Worm (Caenorhabditis elegans) whole organism, early embryonic: Measurements from ENCODE around the gene wapl-1.

Source experiments
- B0310.2 ChIP-seq: sonication (generic microtip); optimal IDR thresholded peaks from 2 replicates; lab custom pipeline; 2016; ENCODE audit warnings: mild to moderate bottlenecking, missing genetic modification characterization, missing compliant biosample characterization
- ama-1 ChIP-seq: fragments of 150-350 bp; optimal IDR thresholded peaks from 2 replicates; lab custom pipeline; 2014
- ceh-13 ChIP-seq: fragments of 200-800 bp; sonication (Bioruptor generic); optimal IDR thresholded peaks from 2 replicates; lab custom pipeline; 2018; ENCODE audit warnings: mild to moderate bottlenecking, missing genetic modification characterization, missing compliant biosample characterization
- ets-7 ChIP-seq: sonication (generic microtip); optimal IDR thresholded peaks from 2 replicates; lab custom pipeline; 2016; ENCODE audit warnings: missing genotype, missing genetic modification characterization, missing compliant biosample characterization
- flt-1 ChIP-seq: fragments of 200-800 bp; sonication (Bioruptor generic); IDR thresholded peaks from 2 replicates; pipeline ENCODE4 v1.3.6; 2022; ENCODE audit warnings: missing genetic modification characterization, missing compliant biosample characterization
- hmbx-1 ChIP-seq: sonication (generic microtip); optimal IDR thresholded peaks from 2 replicates; lab custom pipeline; 2016; ENCODE audit warnings: mild to moderate bottlenecking, missing genetic modification characterization, missing compliant biosample characterization
- hnd-1 ChIP-seq: sonication (generic microtip); optimal IDR thresholded peaks from 2 replicates; lab custom pipeline; 2016; ENCODE audit warnings: missing genetic modification characterization, missing compliant biosample characterization
- scrt-1 ChIP-seq: fragments of 200-800 bp; sonication (Bioruptor generic); IDR thresholded peaks from 2 replicates; pipeline ENCODE4 v1.3.6; 2022; ENCODE audit warnings: missing genetic modification characterization, missing compliant biosample characterization
- sea-1 ChIP-seq: fragments of 200-800 bp; sonication (Bioruptor generic); conservative IDR thresholded peaks from 2 replicates; pipeline ENCODE4 v1.3.6; 2022; ENCODE audit warnings: missing genetic modification characterization, missing compliant biosample characterization
- tbx-11 ChIP-seq: fragments of 200-800 bp; sonication (Bioruptor generic); IDR thresholded peaks from 2 replicates; pipeline ENCODE4 v1.3.6; 2022; ENCODE audit warnings: missing genetic modification characterization, missing compliant biosample characterization
- tra-4 ChIP-seq: sonication (generic microtip); optimal IDR thresholded peaks from 2 replicates; lab custom pipeline; 2017; ENCODE audit warnings: missing genetic modification characterization, missing compliant biosample characterization

ce11 chrIV:4407055-4407461, 38.5 kb downstream of the wapl-1 start:
- no peak for TF ChIP-seq scrt-1 (GFP tag; lab: Robert Waterston, UW)
- TF ChIP-seq ama-1 (lab: Kevin White, UChicago), result no peak
- TF ChIP-seq hmbx-1 (tag; lab: Kevin White, UChicago), result no peak
- no peak for TF ChIP-seq tra-4
- TF ChIP-seq flt-1 (GFP tag; lab: Robert Waterston, UW), result no peak
- TF ChIP-seq sea-1 (GFP tag; lab: Robert Waterston, UW), result 0 out of 2 replicates have a peak, but pooled peaks have one; percentile 43
- no peak for TF ChIP-seq ceh-13 (GFP tag; lab: Kevin White, UChicago)
- TF ChIP-seq B0310.2 (tag; lab: Kevin White, UChicago), result no peak
- TF ChIP-seq tbx-11 (GFP tag; lab: Robert Waterston, UW), result no peak
- no peak for TF ChIP-seq hnd-1
- no peak for TF ChIP-seq ets-7 (tag; lab: Kevin White, UChicago)
